Worm (Caenorhabditis elegans) whole organism, L3 larva: ENCODE data around the gene zif-1.

Source experiments
- R02D3.7 ChIP-seq: fragments of 150-350 bp; optimal IDR thresholded peaks from 2 replicates; lab custom pipeline; 2014; ENCODE audit warnings: missing biosample characterization, missing genetic modification characterization
- ZK546.5 ChIP-seq: sonication (generic microtip); optimal IDR thresholded peaks from 2 replicates; lab custom pipeline; 2017; ENCODE audit warnings: missing biosample characterization, missing genetic modification characterization
- aly-2 ChIP-seq: fragments of 150-350 bp; optimal IDR thresholded peaks from 2 replicates; lab custom pipeline; 2014; ENCODE audit warnings: missing biosample characterization, missing genetic modification characterization
- ama-1 ChIP-seq: fragments of 150-350 bp; optimal IDR thresholded peaks from 2 replicates; lab custom pipeline; 2018
- ceh-16 ChIP-seq: sonication (generic microtip); optimal IDR thresholded peaks from 2 replicates; lab custom pipeline; 2017; ENCODE audit warnings: missing biosample characterization, missing genetic modification characterization
- ceh-28 ChIP-seq: fragments of 150-350 bp; optimal IDR thresholded peaks from 2 replicates; lab custom pipeline; 2014; ENCODE audit warnings: missing biosample characterization, missing genetic modification reagents, missing genetic modification characterization
- ceh-82 ChIP-seq: fragments of 150-350 bp; optimal IDR thresholded peaks from 2 replicates; lab custom pipeline; 2014; ENCODE audit warnings: missing biosample characterization, missing genetic modification characterization
- ceh-9 ChIP-seq: sonication (generic microtip); optimal IDR thresholded peaks from 2 replicates; lab custom pipeline; 2018; ENCODE audit warnings: missing biosample characterization, missing genetic modification characterization
- egl-27 ChIP-seq: sonication (generic microtip); optimal IDR thresholded peaks from 4 replicates; lab custom pipeline; 2017; ENCODE audit warnings: missing biosample characterization, missing genetic modification reagents, missing genetic modification characterization
- egl-5 ChIP-seq: fragments of 150-350 bp; optimal IDR thresholded peaks from 2 replicates; lab custom pipeline; 2017; ENCODE audit warnings: missing biosample characterization, missing genetic modification reagents, missing genetic modification characterization, inconsistent platforms
- elt-1 ChIP-seq: fragments of 150-350 bp; optimal IDR thresholded peaks from 2 replicates; lab custom pipeline; 2014; ENCODE audit warnings: missing biosample characterization, missing genetic modification characterization
- elt-2 ChIP-seq: sonication (generic microtip); optimal IDR thresholded peaks from 2 replicates; lab custom pipeline; 2016; ENCODE audit warnings: missing genetic modification reagents, mild to moderate bottlenecking, missing genetic modification characterization, missing compliant biosample characterization
- elt-3 ChIP-seq, 3 experiments: fragments of 150-350 bp in 1 of 3; sonication (generic microtip) in 2 of 3; optimal IDR thresholded peaks; 2 replicates in 2 of 3; 4 replicates in 1 of 3; lab custom pipeline; 2014 to 2017; ENCODE audit warnings: missing biosample characterization in 3 of 3, missing genetic modification characterization in 3 of 3
- eor-1 ChIP-seq, 2 experiments: fragments of 150-350 bp; optimal IDR thresholded peaks; 2 replicates each; lab custom pipeline; 2014 to 2018; ENCODE audit warnings: missing biosample characterization in 2 of 2, missing genetic modification characterization in 2 of 2
- fkh-10 ChIP-seq: sonication (generic microtip); optimal IDR thresholded peaks from 2 replicates; lab custom pipeline; 2017; ENCODE audit warnings: missing biosample characterization, missing genetic modification reagents, missing genetic modification characterization
- fkh-2 ChIP-seq: fragments of 150-350 bp; optimal IDR thresholded peaks from 2 replicates; lab custom pipeline; 2014; ENCODE audit warnings: missing biosample characterization, missing genetic modification reagents, missing genetic modification characterization
- fos-1 ChIP-seq: fragments of 150-350 bp; optimal IDR thresholded peaks from 2 replicates; lab custom pipeline; 2014; ENCODE audit warnings: missing biosample characterization, missing genetic modification characterization
- hmg-11 ChIP-seq: sonication (generic microtip); optimal IDR thresholded peaks from 2 replicates; lab custom pipeline; 2016; ENCODE audit warnings: missing genetic modification characterization, missing compliant biosample characterization
- jun-1 ChIP-seq: fragments of 150-350 bp; optimal IDR thresholded peaks from 2 replicates; lab custom pipeline; 2014; ENCODE audit warnings: missing biosample characterization, missing genetic modification reagents, missing genetic modification characterization
- lin-15B ChIP-seq: fragments of 150-350 bp; optimal IDR thresholded peaks from 2 replicates; lab custom pipeline; 2014; ENCODE audit warnings: missing biosample characterization, missing genetic modification characterization
- lin-39 ChIP-seq: fragments of 150-350 bp; optimal IDR thresholded peaks from 2 replicates; lab custom pipeline; 2018; ENCODE audit warnings: missing biosample characterization, missing genetic modification reagents, missing genetic modification characterization
- lsy-12 ChIP-seq: sonication (generic microtip); optimal IDR thresholded peaks from 2 replicates; lab custom pipeline; 2016; ENCODE audit warnings: mild to moderate bottlenecking, missing genetic modification characterization, missing compliant biosample characterization
- mdl-1 ChIP-seq: fragments of 150-350 bp; optimal IDR thresholded peaks from 2 replicates; lab custom pipeline; 2014; ENCODE audit warnings: missing biosample characterization, missing genetic modification characterization
- mml-1 ChIP-seq: fragments of 150-350 bp; sonication (generic microtip); optimal IDR thresholded peaks from 3 replicates; lab custom pipeline; 2014; ENCODE audit warnings: missing biosample characterization, missing genetic modification characterization
- nfya-1 ChIP-seq: sonication (generic microtip); optimal IDR thresholded peaks from 2 replicates; lab custom pipeline; 2017; ENCODE audit warnings: missing genetic modification characterization, mild to moderate bottlenecking, missing compliant biosample characterization, antibody characterized with exemption, moderate library complexity; ENCODE audit not compliant: insufficient read depth
- nhr-12 ChIP-seq: fragments of 150-350 bp; optimal IDR thresholded peaks from 2 replicates; lab custom pipeline; 2014; ENCODE audit warnings: missing biosample characterization, missing genetic modification characterization
- nhr-23 ChIP-seq: fragments of 150-350 bp; optimal IDR thresholded peaks from 2 replicates; lab custom pipeline; 2014; ENCODE audit warnings: missing biosample characterization, missing genetic modification reagents, missing genetic modification characterization
- nhr-237 ChIP-seq: fragments of 150-350 bp; optimal IDR thresholded peaks from 2 replicates; lab custom pipeline; 2014; ENCODE audit warnings: missing biosample characterization, missing genetic modification characterization
- nhr-25 ChIP-seq: sonication (generic microtip); optimal IDR thresholded peaks from 2 replicates; lab custom pipeline; 2017; ENCODE audit warnings: missing biosample characterization, missing genetic modification characterization
- nhr-28 ChIP-seq: fragments of 150-350 bp; optimal IDR thresholded peaks from 2 replicates; lab custom pipeline; 2014; ENCODE audit warnings: missing biosample characterization, missing genetic modification characterization
- nhr-43 ChIP-seq: sonication (generic microtip); optimal IDR thresholded peaks from 2 replicates; lab custom pipeline; 2016; ENCODE audit warnings: mild to moderate bottlenecking, missing genetic modification characterization, missing compliant biosample characterization; ENCODE audit not compliant: poor library complexity, severe bottlenecking
- nhr-67 ChIP-seq: fragments of 150-350 bp; optimal IDR thresholded peaks from 2 replicates; lab custom pipeline; 2014; ENCODE audit warnings: missing biosample characterization, missing genetic modification characterization
- nhr-76 ChIP-seq: fragments of 150-350 bp; sonication (generic microtip); optimal IDR thresholded peaks from 5 replicates; lab custom pipeline; 2014; ENCODE audit warnings: missing biosample characterization, missing genetic modification characterization
- pha-4 ChIP-seq: fragments of 150-350 bp; optimal IDR thresholded peaks from 2 replicates; lab custom pipeline; 2014; ENCODE audit warnings: missing biosample characterization, missing genetic modification reagents, missing genetic modification characterization
- pqm-1 ChIP-seq: fragments of 150-350 bp; optimal IDR thresholded peaks from 2 replicates; lab custom pipeline; 2017; ENCODE audit warnings: missing biosample characterization, missing genetic modification characterization, inconsistent platforms
- sea-2 ChIP-seq: fragments of 150-350 bp; sonication (generic microtip); optimal IDR thresholded peaks from 4 replicates; lab custom pipeline; 2014; ENCODE audit warnings: missing biosample characterization, missing genetic modification reagents, missing genetic modification characterization
- tbx-2 ChIP-seq: sonication (generic microtip); optimal IDR thresholded peaks from 2 replicates; lab custom pipeline; 2016; ENCODE audit warnings: mild to moderate bottlenecking, missing genetic modification characterization, missing compliant biosample characterization
- unc-62 ChIP-seq: fragments of 150-350 bp; sonication (generic microtip); optimal IDR thresholded peaks from 4 replicates; lab custom pipeline; 2014; ENCODE audit warnings: missing biosample characterization, missing genetic modification reagents, missing genetic modification characterization
- ztf-4 ChIP-seq: fragments of 150-350 bp; optimal IDR thresholded peaks from 2 replicates; lab custom pipeline; 2014; ENCODE audit warnings: missing biosample characterization, missing genetic modification characterization

Gene zif-1

ce11 chrIII:9051119-9051597 lies 48.6 kb downstream of the zif-1 start (continued):
- TF ChIP-seq nhr-23, result peak; percentile 84
- TF ChIP-seq jun-1 (tag; lab: Kevin White, UChicago), result peak; percentile 79

DNA sequence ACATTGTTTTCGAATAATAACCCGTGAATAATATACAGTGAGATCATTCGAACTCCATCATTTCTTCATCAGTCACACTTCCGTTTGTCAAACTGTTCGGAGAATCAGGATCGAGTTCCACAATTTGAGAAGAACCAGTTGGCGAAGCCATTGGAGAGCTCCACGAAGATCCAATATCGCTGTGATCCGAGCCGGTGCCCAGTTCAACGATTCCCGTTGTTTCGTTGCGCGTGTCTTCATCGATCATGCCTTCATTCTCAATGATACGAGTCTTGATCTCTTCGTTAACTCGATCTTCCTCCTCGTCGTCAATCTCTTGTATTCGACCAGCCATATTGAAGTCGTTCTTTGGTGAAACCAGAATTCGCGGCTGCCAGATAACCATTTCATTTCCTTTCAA lies 49.1 kb downstream of the zif-1 start:
- peak; percentile 72 for TF ChIP-seq ama-1
- no peak for TF ChIP-seq eor-1 (tag; optimal IDR thresholded peaks at IDR 0.05; lab: Kevin White, UChicago)
- no peak for TF ChIP-seq fkh-2 (tag; lab: Kevin White, UChicago)
- TF ChIP-seq sea-2 (GFP tag; lab: Kevin White, UChicago), result no peak
- TF ChIP-seq ceh-82 (tag; lab: Kevin White, UChicago), result no peak
- TF ChIP-seq nhr-28 (tag; lab: Kevin White, UChicago), result no peak

DNA sequence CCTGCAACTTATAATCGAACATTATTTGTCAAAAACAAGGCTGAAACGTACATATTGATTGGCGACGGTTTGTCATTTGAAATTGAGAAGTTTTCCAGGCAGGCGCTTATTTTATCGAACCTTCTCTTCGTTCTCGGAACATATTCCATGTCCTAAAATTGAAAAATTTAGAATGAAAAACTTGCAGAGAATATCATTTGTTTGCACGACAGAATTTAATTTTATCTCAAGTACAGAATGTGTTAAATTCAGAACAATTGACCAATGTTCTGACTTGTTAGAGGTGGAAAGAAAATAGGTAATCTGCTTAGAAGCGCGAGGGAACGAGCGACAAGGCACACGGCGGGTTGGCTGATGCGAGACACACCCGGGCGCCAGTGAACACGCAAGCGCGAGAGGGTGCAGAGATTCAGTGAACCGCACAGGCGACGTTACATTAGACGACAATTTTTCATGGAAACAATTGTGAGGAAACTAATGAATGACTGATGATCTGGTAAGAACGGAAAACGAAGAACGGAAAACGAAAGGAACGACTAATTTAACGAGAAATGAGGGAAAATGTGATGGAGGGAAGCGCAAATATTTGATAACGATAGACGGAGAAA lies 49.9 kb downstream of the zif-1 start:
- TF ChIP-seq ama-1 (peak; percentile 94), ztf-4 (tag; lab: Kevin White, UChicago) (peak; percentile 18), jun-1 (tag; lab: Kevin White, UChicago) (peak; percentile 66), lsy-12 (tag; lab: Kevin White, UChicago) (peak; percentile 12), ceh-82 (tag; lab: Kevin White, UChicago) (no peak), pha-4 (tag; lab: Kevin White, UChicago) (peak; percentile 12), nfya-1 (tag; lab: Kevin White, UChicago) (peak; percentile 54), lin-15B (peak; percentile 26), sea-2 (GFP tag; lab: Kevin White, UChicago) (no peak), nhr-43 (tag; lab: Kevin White, UChicago) (peak; percentile 3), elt-2 (tag; lab: Kevin White, UChicago) (peak; percentile 22), hmg-11 (tag; lab: Kevin White, UChicago) (peak; percentile 79), nhr-237 (no peak), nhr-25 (peak; percentile 59), ceh-16 (tag; lab: Kevin White, UChicago) (no peak), nhr-76 (tag; lab: Kevin White, UChicago) (no peak), lin-39 (peak; percentile 60)

- peak; percentile 83 for TF ChIP-seq ama-1
- TF ChIP-seq elt-1, result no peak
Measured at ce11 chrIII:9053263-9053662, 50.7 kb downstream of the zif-1 start.

DNA sequence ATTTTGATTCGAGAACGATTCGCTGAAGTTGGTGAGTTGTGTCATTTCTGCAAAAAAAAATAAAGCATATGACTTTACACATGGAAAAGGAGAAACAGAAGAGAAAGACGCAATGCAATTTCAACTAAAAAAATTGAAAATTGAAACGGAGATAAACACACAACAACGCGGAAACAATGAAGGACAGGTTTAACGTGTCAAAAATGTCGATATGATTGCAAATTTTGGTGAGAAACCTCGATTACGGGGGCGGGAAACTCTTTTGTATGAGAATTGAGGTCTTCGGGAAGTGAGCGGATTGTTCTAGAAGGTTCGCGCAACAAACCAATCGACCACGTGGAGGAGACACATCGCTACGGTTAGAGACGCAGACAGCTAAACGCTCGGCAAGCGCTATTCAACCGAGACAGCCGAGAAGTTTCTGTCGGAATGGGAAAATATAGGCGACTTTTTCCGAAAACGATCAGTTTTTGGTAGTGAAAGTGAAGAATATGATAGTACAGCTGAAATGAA lies 51.2 kb downstream of the zif-1 start, which contains the start of gene R107.5:
Gene R107.5, minus strand, starts transcription at position 51 of the 513 bp plus-strand sequence.
- TF ChIP-seq nhr-25 (peak; percentile 99), hmg-11 (tag; lab: Kevin White, UChicago) (peak; percentile 82), lin-39 (peak; percentile 92), ceh-82 (tag; lab: Kevin White, UChicago) (no peak), egl-5 (tag; lab: Kevin White, UChicago) (peak; percentile 90), elt-2 (tag; lab: Kevin White, UChicago) (peak; percentile 67), ztf-4 (tag; lab: Kevin White, UChicago) (peak; percentile 27), pha-4 (tag; lab: Kevin White, UChicago) (peak; percentile 80), tbx-2 (peak; percentile 91), lin-15B (peak; percentile 79), aly-2 (tag; lab: Kevin White, UChicago) (no peak), sea-2 (GFP tag; lab: Kevin White, UChicago) (peak; percentile 80), elt-3 (tag; optimal IDR thresholded peaks at IDR 0.05; lab: Kevin White, UChicago) (peak; percentile 26 to 84 (median 75)), egl-27 (tag; lab: Kevin White, UChicago) (peak; percentile 30), R02D3.7 (tag; lab: Kevin White, UChicago) (peak; percentile 62), mdl-1 (peak; percentile 87), nhr-28 (tag; lab: Kevin White, UChicago) (no peak), mml-1 (tag; lab: Kevin White, UChicago) (peak; percentile 56), jun-1 (tag; lab: Kevin White, UChicago) (peak; percentile 97), ama-1 (peak; percentile 97), nhr-23 (peak; percentile 97), ceh-16 (tag; lab: Kevin White, UChicago) (no peak), nhr-12 (tag; lab: Kevin White, UChicago) (no peak), lsy-12 (tag; lab: Kevin White, UChicago) (peak; percentile 99), fkh-2 (tag; lab: Kevin White, UChicago) (no peak), elt-1 (peak; percentile 16), ZK546.5 (no peak), fkh-10 (GFP tag; lab: Kevin White, UChicago) (peak; percentile 49), pqm-1 (peak; percentile 26), nfya-1 (tag; lab: Kevin White, UChicago) (peak; percentile 96), ceh-9 (no peak), ceh-28 (tag; lab: Kevin White, UChicago) (peak; percentile 80), nhr-43 (tag; lab: Kevin White, UChicago) (peak; percentile 92), unc-62 (GFP tag; lab: Kevin White, UChicago) (no peak), fos-1 (peak; percentile 41), nhr-67 (tag; lab: Kevin White, UChicago) (no peak)
